Fruit fly (Drosophila melanogaster): ENCODE measurements around the gene CG5116.

Gene CG5116

dm6 chr3R:25489116-25489515, 6.2 kb downstream of the CG5116 start (continued):
- no peak for TF ChIP-seq D (optimal IDR thresholded peaks at IDR 0.05)
- peak; percentile 57 for TF ChIP-seq D (GFP tag; optimal IDR thresholded peaks at IDR 0.05)
- no peak for TF ChIP-seq CG17568 (GFP tag; optimal IDR thresholded peaks at IDR 0.05)
- peak; percentile 28; the same call in 1 of the 4 replicates for TF ChIP-seq Gug (GFP tag; IDR thresholded peaks at IDR 0.05)
- TF ChIP-seq CG10565 (GFP tag; optimal IDR thresholded peaks at IDR 0.05): no peak
- TF ChIP-seq CG18476 (GFP tag; optimal IDR thresholded peaks at IDR 0.05): peak; percentile 8
- TF ChIP-seq CG4707 (GFP tag; optimal IDR thresholded peaks at IDR 0.05): no peak
- TF ChIP-seq dan (GFP tag; IDR thresholded peaks at IDR 0.05): no peak
- TF ChIP-seq CG9727 (GFP tag; optimal IDR thresholded peaks at IDR 0.05): peak; percentile 79
- TF ChIP-seq ken (GFP tag; IDR thresholded peaks at IDR 0.05): 0 out of 3 replicates have a peak, but pooled peaks have one; percentile 31
- no peak for TF ChIP-seq vnd (GFP tag; IDR thresholded peaks at IDR 0.05; ENCODE audit: partially characterized antibody)
- peak; percentile 68 for TF ChIP-seq CG12104 (GFP tag; optimal IDR thresholded peaks at IDR 0.05)
- no peak for TF ChIP-seq sna (GFP tag; IDR thresholded peaks at IDR 0.05; ENCODE audit: partially characterized antibody)
- TF ChIP-seq Sin3A (optimal IDR thresholded peaks at IDR 0.05): no peak
- TF ChIP-seq Hand (GFP tag; optimal IDR thresholded peaks at IDR 0.05): no peak
- no peak for TF ChIP-seq CG8089 (GFP tag; optimal IDR thresholded peaks at IDR 0.05)
- TF ChIP-seq Dp (GFP tag; optimal IDR thresholded peaks at IDR 0.05): no peak
- TF ChIP-seq CG9797 (GFP tag; optimal IDR thresholded peaks at IDR 0.05): peak; percentile 16
- TF ChIP-seq CG4730 (GFP tag; IDR thresholded peaks at IDR 0.05): peak; percentile 46; the same call in 1 of the 2 replicates
- TF ChIP-seq lola (GFP tag; optimal IDR thresholded peaks at IDR 0.05): peak in 1 of 3 experiments; percentile 42
- TF ChIP-seq fd64A (GFP tag; optimal IDR thresholded peaks at IDR 0.05): peak; percentile 47
- TF ChIP-seq Ptx1 (GFP tag; IDR thresholded peaks at IDR 0.05): peak; percentile 57; the same call in 1 of the 2 replicates
- TF ChIP-seq CG12236 (GFP tag; optimal IDR thresholded peaks at IDR 0.05): no peak
- TF ChIP-seq cato (GFP tag; optimal IDR thresholded peaks at IDR 0.05; ENCODE audit: borderline replicate concordance): no peak
- TF ChIP-seq HmgD (GFP tag; optimal IDR thresholded peaks at IDR 0.05): no peak
- TF ChIP-seq CG9437 (GFP tag; optimal IDR thresholded peaks at IDR 0.05): no peak
- TF ChIP-seq Taf1 (GFP tag; IDR thresholded peaks at IDR 0.05): no peak
- TF ChIP-seq sima (GFP tag; optimal IDR thresholded peaks at IDR 0.05): no peak
- TF ChIP-seq CG2120 (GFP tag; optimal IDR thresholded peaks at IDR 0.05): no peak
- TF ChIP-seq scrt (GFP tag; optimal IDR thresholded peaks at IDR 0.05): peak; percentile 35
- peak; percentile 76 for TF ChIP-seq nmo (GFP tag; optimal IDR thresholded peaks at IDR 0.05)
- no peak for TF ChIP-seq slou (GFP tag; optimal IDR thresholded peaks at IDR 0.05)
- no peak for TF ChIP-seq CTCF (GFP tag; optimal IDR thresholded peaks at IDR 0.05)
- TF ChIP-seq wek (GFP tag; optimal IDR thresholded peaks at IDR 0.05): peak; percentile 6
- no peak for TF ChIP-seq gfzf (GFP tag; optimal IDR thresholded peaks at IDR 0.05)
- no peak for TF ChIP-seq Dip3 (GFP tag; optimal IDR thresholded peaks at IDR 0.05)
- TF ChIP-seq stc (GFP tag; IDR thresholded peaks at IDR 0.05): peak; percentile 59
- TF ChIP-seq sisA (GFP tag; IDR thresholded peaks at IDR 0.05): peak; percentile 53
- no peak for TF ChIP-seq chif (GFP tag; optimal IDR thresholded peaks at IDR 0.05)
- TF ChIP-seq Poxn (GFP tag; IDR thresholded peaks at IDR 0.05): no peak
- TF ChIP-seq Sry-β (GFP tag; optimal IDR thresholded peaks at IDR 0.05): no peak
- no peak for TF ChIP-seq Mad (GFP tag; optimal IDR thresholded peaks at IDR 0.05)
- peak; percentile 65 for TF ChIP-seq tgo (GFP tag; IDR thresholded peaks at IDR 0.05)
- peak; percentile 48 for TF ChIP-seq MTF-1 (GFP tag; optimal IDR thresholded peaks at IDR 0.05; ENCODE audit: borderline replicate concordance)
- no peak; the same call in 1 of the 2 replicates for TF ChIP-seq dati (GFP tag; IDR thresholded peaks at IDR 0.05)
- no peak for TF ChIP-seq CG30431 (GFP tag; optimal IDR thresholded peaks at IDR 0.05)
- TF ChIP-seq CkIIα-i1 (GFP tag; IDR thresholded peaks at IDR 0.05): no peak
- no peak for TF ChIP-seq CrebB (tag; optimal IDR thresholded peaks at IDR 0.05)
- no peak for TF ChIP-seq al (GFP tag; IDR thresholded peaks at IDR 0.05)
- no peak for TF ChIP-seq en (GFP tag; optimal IDR thresholded peaks at IDR 0.05)
- peak; percentile 46 for TF ChIP-seq CG3407 (GFP tag; optimal IDR thresholded peaks at IDR 0.05)
- no peak for TF ChIP-seq insv (GFP tag; optimal IDR thresholded peaks at IDR 0.05)

Data from whole organism, embryonic.